Worm (Caenorhabditis elegans) whole organism, L4 larva: ENCODE measurements around the gene C34C12.8.
"Not testable (repeated sequence)": the region's sequence is repeated elsewhere in the genome, so short reads cannot be mapped to it uniquely, and the experiment has no call there.

ENCODE experiments used
- D1046.2 ChIP-seq: fragments of 200-800 bp; sonication (Bioruptor generic); IDR thresholded peaks from 2 replicates; pipeline ENCODE4 v1.3.6; 2022; ENCODE audit warnings: missing genetic modification characterization, missing compliant biosample characterization
- F37D6.2 ChIP-seq: sonication (generic microtip); optimal IDR thresholded peaks from 2 replicates; lab custom pipeline; 2016; ENCODE audit warnings: mild to moderate bottlenecking, missing genetic modification characterization, missing compliant biosample characterization
- F44E2.7 ChIP-seq: fragments of 200-800 bp; sonication (Bioruptor generic); IDR thresholded peaks from 2 replicates; pipeline ENCODE4 v2.1.2; 2022; ENCODE audit warnings: missing genetic modification characterization, missing compliant biosample characterization
- F49E8.2 ChIP-seq: sonication (generic microtip); optimal IDR thresholded peaks from 2 replicates; lab custom pipeline; 2016; ENCODE audit warnings: missing compliant biosample characterization, mild to moderate bottlenecking, missing genetic modification characterization, borderline replicate concordance
- R02D3.7 ChIP-seq: fragments of 150-350 bp; sonication (generic microtip); optimal IDR thresholded peaks from 3 replicates; lab custom pipeline; 2014; ENCODE audit warnings: missing biosample characterization, missing genetic modification characterization
- T20F7.1 ChIP-seq: fragments of 200-800 bp; sonication (Bioruptor generic); optimal IDR thresholded peaks from 2 replicates; lab custom pipeline; 2018; ENCODE audit warnings: mild to moderate bottlenecking, missing genetic modification characterization, missing compliant biosample characterization
- Y105C5A.15 ChIP-seq: fragments of 200-800 bp; sonication (Bioruptor generic); IDR thresholded peaks from 2 replicates; pipeline ENCODE4 v1.3.6; 2022; ENCODE audit warnings: missing genetic modification characterization, missing compliant biosample characterization
- Y48G9A.11 ChIP-seq: fragments of 200-800 bp; sonication (Bioruptor generic); IDR thresholded peaks from 2 replicates; pipeline ENCODE4 v1.3.6; 2022; ENCODE audit warnings: missing genetic modification reagents, missing genetic modification characterization, missing compliant biosample characterization
- Y75B8A.6 ChIP-seq: fragments of 200-800 bp; sonication (Bioruptor generic); IDR thresholded peaks from 2 replicates; pipeline ENCODE4 v1.3.6; 2022; ENCODE audit warnings: missing genetic modification reagents, missing genetic modification characterization, missing compliant biosample characterization
- ZK337.2 ChIP-seq: fragments of 200-800 bp; sonication (Bioruptor generic); IDR thresholded peaks from 2 replicates; pipeline ENCODE4 v1.3.6; 2022; ENCODE audit warnings: missing genetic modification reagents, missing genetic modification characterization, missing compliant biosample characterization
- aly-2 ChIP-seq: sonication (generic microtip); optimal IDR thresholded peaks from 2 replicates; lab custom pipeline; 2018; ENCODE audit warnings: missing biosample characterization, missing genetic modification characterization
- ama-1 ChIP-seq: fragments of 150-350 bp; optimal IDR thresholded peaks from 2 replicates; lab custom pipeline; 2014; ENCODE audit warnings: inconsistent platforms, mixed read lengths
- arid-1 ChIP-seq: fragments of 200-800 bp; sonication (Bioruptor generic); conservative IDR thresholded peaks from 2 replicates; pipeline ENCODE4 v1.3.6; 2022; ENCODE audit warnings: missing genetic modification reagents, missing genetic modification characterization, missing compliant biosample characterization
- ceh-20 ChIP-seq: fragments of 200-800 bp; sonication (Bioruptor generic); IDR thresholded peaks from 2 replicates; pipeline ENCODE4 v1.3.6; 2022; ENCODE audit warnings: missing genetic modification reagents, missing genetic modification characterization, missing compliant biosample characterization
- ceh-44 ChIP-seq: fragments of 200-800 bp; sonication (Bioruptor generic); IDR thresholded peaks from 2 replicates; pipeline ENCODE4 v1.3.6; 2022; ENCODE audit warnings: missing genetic modification reagents, missing genetic modification characterization, missing compliant biosample characterization
- ceh-62 ChIP-seq: sonication (generic microtip); optimal IDR thresholded peaks from 2 replicates; lab custom pipeline; 2017; ENCODE audit warnings: missing biosample characterization, missing genetic modification characterization
- cey-2 ChIP-seq: sonication (generic microtip); optimal IDR thresholded peaks from 3 replicates; lab custom pipeline; 2017; ENCODE audit warnings: missing genetic modification characterization, mild to moderate bottlenecking, missing compliant biosample characterization, antibody characterized with exemption, borderline replicate concordance; ENCODE audit not compliant: insufficient read depth
- daf-12 ChIP-seq: fragments of 150-350 bp; optimal IDR thresholded peaks from 2 replicates; lab custom pipeline; 2014; ENCODE audit warnings: missing biosample characterization, missing genetic modification reagents, missing genetic modification characterization
- daf-16 ChIP-seq, 3 experiments: sonication (generic microtip); optimal IDR thresholded peaks; 2 replicates each; lab custom pipeline; 2016 to 2017; ENCODE audit warnings: missing genetic modification characterization in 3 of 3, missing genetic modification reagents in 3 of 3, mild to moderate bottlenecking in 2 of 3, missing compliant biosample characterization in 2 of 3, missing biosample characterization in 1 of 3, moderate library complexity in 1 of 3
- daf-8 ChIP-seq: fragments of 200-800 bp; sonication (Bioruptor generic); IDR thresholded peaks from 2 replicates; pipeline ENCODE4 v1.3.6; 2022; ENCODE audit warnings: missing genetic modification characterization, missing compliant biosample characterization
- dmd-6 ChIP-seq: fragments of 200-800 bp; sonication (Bioruptor generic); IDR thresholded peaks from 2 replicates; pipeline ENCODE4 v1.3.6; 2022; ENCODE audit warnings: missing genetic modification reagents, missing genetic modification characterization, missing compliant biosample characterization
- fkh-10 ChIP-seq: fragments of 150-350 bp; optimal IDR thresholded peaks from 2 replicates; lab custom pipeline; 2014; ENCODE audit warnings: missing biosample characterization, missing genetic modification reagents, missing genetic modification characterization
- hmg-1.1 ChIP-seq: fragments of 200-800 bp; sonication (Bioruptor generic); IDR thresholded peaks from 2 replicates; pipeline ENCODE4 v1.3.6; 2022; ENCODE audit warnings: missing genetic modification reagents, missing genetic modification characterization, missing compliant biosample characterization
- jun-1 ChIP-seq: fragments of 150-350 bp; optimal IDR thresholded peaks from 2 replicates; lab custom pipeline; 2014; ENCODE audit warnings: missing biosample characterization, missing genetic modification reagents, missing genetic modification characterization
- lim-7 ChIP-seq: fragments of 200-800 bp; sonication (Bioruptor generic); IDR thresholded peaks from 2 replicates; pipeline ENCODE4 v1.3.6; 2022; ENCODE audit warnings: missing genetic modification characterization, missing compliant biosample characterization
- lin-38 ChIP-seq: fragments of 200-800 bp; sonication (Bioruptor generic); IDR thresholded peaks from 2 replicates; pipeline ENCODE4 v1.3.6; 2022; ENCODE audit warnings: missing genetic modification reagents, missing genetic modification characterization, missing compliant biosample characterization
- mdt-29 ChIP-seq: fragments of 200-800 bp; sonication (Bioruptor generic); IDR thresholded peaks from 2 replicates; pipeline ENCODE4 v1.3.6; 2022; ENCODE audit warnings: missing genetic modification reagents, missing genetic modification characterization, missing compliant biosample characterization
- mes-2 ChIP-seq: sonication (generic microtip); optimal IDR thresholded peaks from 2 replicates; lab custom pipeline; 2016; ENCODE audit warnings: missing genotype, mild to moderate bottlenecking, missing genetic modification characterization, missing compliant biosample characterization; ENCODE audit not compliant: poor library complexity, severe bottlenecking
- nhr-10 ChIP-seq: fragments of 150-350 bp; optimal IDR thresholded peaks from 2 replicates; lab custom pipeline; 2014; ENCODE audit warnings: missing biosample characterization, missing genetic modification characterization
- nhr-42 ChIP-seq: fragments of 200-800 bp; sonication (Bioruptor generic); IDR thresholded peaks from 2 replicates; pipeline ENCODE4 v1.3.6; 2022; ENCODE audit warnings: missing genetic modification characterization, missing compliant biosample characterization
- nhr-76 ChIP-seq: fragments of 150-350 bp; optimal IDR thresholded peaks from 2 replicates; lab custom pipeline; 2014; ENCODE audit warnings: missing biosample characterization, missing genetic modification characterization
- nhr-77 ChIP-seq: fragments of 150-350 bp; optimal IDR thresholded peaks from 2 replicates; lab custom pipeline; 2014; ENCODE audit warnings: missing biosample characterization, missing genetic modification characterization
- pha-4 ChIP-seq, 2 experiments: fragments of 150-350 bp in 1 of 2; fragments of 200-800 bp in 1 of 2; sonication (Bioruptor generic) in 1 of 2; IDR thresholded peaks in 1 of 2; optimal IDR thresholded peaks in 1 of 2; 2 replicates each; pipeline versions ENCODE4 v1.3.6 to Lab custom; 2014 to 2022; ENCODE audit warnings: missing genetic modification characterization in 2 of 2, missing genetic modification reagents in 2 of 2, missing biosample characterization in 1 of 2, missing compliant biosample characterization in 1 of 2
- php-3 ChIP-seq: fragments of 200-800 bp; sonication (Bioruptor generic); IDR thresholded peaks from 2 replicates; pipeline ENCODE4 v1.3.6; 2022; ENCODE audit warnings: missing genetic modification reagents, missing genetic modification characterization, missing compliant biosample characterization
- saeg-2 ChIP-seq: fragments of 200-800 bp; sonication (Bioruptor generic); IDR thresholded peaks from 2 replicates; pipeline ENCODE4 v1.3.6; 2022; ENCODE audit warnings: missing genetic modification reagents, missing genetic modification characterization, missing compliant biosample characterization
- set-16 ChIP-seq: fragments of 200-800 bp; sonication (Bioruptor generic); IDR thresholded peaks from 2 replicates; pipeline ENCODE4 v1.3.6; 2022; ENCODE audit warnings: missing genetic modification reagents, missing genetic modification characterization, missing compliant biosample characterization
- spr-1 ChIP-seq: sonication (generic microtip); optimal IDR thresholded peaks from 2 replicates; lab custom pipeline; 2016; ENCODE audit warnings: mild to moderate bottlenecking, missing genetic modification characterization, missing compliant biosample characterization
- tag-97 ChIP-seq: fragments of 200-800 bp; sonication (Bioruptor generic); IDR thresholded peaks from 2 replicates; pipeline ENCODE4 v1.3.6; 2022; ENCODE audit warnings: missing genetic modification characterization, missing compliant biosample characterization
- tra-1 ChIP-seq: fragments of 200-800 bp; sonication (Bioruptor generic); IDR thresholded peaks from 2 replicates; pipeline ENCODE4 v1.3.6; 2022; ENCODE audit warnings: missing genetic modification reagents, missing genetic modification characterization, missing compliant biosample characterization
- vab-7 ChIP-seq: fragments of 200-800 bp; sonication (Bioruptor generic); IDR thresholded peaks from 2 replicates; pipeline ENCODE4 v1.3.6; 2022; ENCODE audit warnings: missing genetic modification reagents, missing genetic modification characterization, missing compliant biosample characterization
- zfp-3 ChIP-seq: fragments of 200-800 bp; sonication (Bioruptor generic); conservative IDR thresholded peaks from 2 replicates; pipeline ENCODE4 v1.3.6; 2022; ENCODE audit warnings: missing genetic modification reagents, missing genetic modification characterization, missing compliant biosample characterization
- ztf-11 ChIP-seq: fragments of 150-350 bp; optimal IDR thresholded peaks from 2 replicates; lab custom pipeline; 2014; ENCODE audit warnings: missing biosample characterization, missing genetic modification characterization

The C34C12.8 gene

ce11 chrIII:3452563-3453210 lies 7.5 kb upstream of the C34C12.8 start, which contains the start of the genes K01A11.3 and C34C12.12:
TSS of gene K01A11.3 (minus strand) at chrIII:3452613.
TSS of gene C34C12.12 (plus strand) at chrIII:3453194.
- TF ChIP-seq mes-2 (tag; lab: Kevin White, UChicago) (no peak), F37D6.2 (tag; lab: Kevin White, UChicago) (no peak), lin-38 (GFP tag; lab: Robert Waterston, UW) (peak; percentile 61), daf-16 (GFP tag; optimal IDR thresholded peaks at IDR 0.05; lab: Kevin White, UChicago) (no peak), daf-16 (tag; optimal IDR thresholded peaks at IDR 0.05; lab: Kevin White, UChicago) (no peak), vab-7 (GFP tag; lab: Robert Waterston, UW) (no peak), spr-1 (tag; lab: Kevin White, UChicago) (no peak), set-16 (peak; percentile 57), mdt-29 (no peak), tag-97 (GFP tag; lab: Robert Waterston, UW) (no peak), ZK337.2 (GFP tag; lab: Robert Waterston, UW) (no peak), ceh-62 (tag; lab: Kevin White, UChicago) (no peak), tra-1 (GFP tag; lab: Robert Waterston, UW) (no peak)

ce11 chrIII:3453486-3453885 lies 6.7 kb upstream of the C34C12.8 start, which contains the start of gene C34C12.2:
TSS of gene C34C12.2 (plus strand) at chrIII:3453786.
- TF ChIP-seq ceh-20 (GFP tag; lab: Robert Waterston, UW); Y75B8A.6 (GFP tag; lab: Robert Waterston, UW); ztf-11 (tag; lab: Kevin White, UChicago): not testable (repeated sequence)

- TF ChIP-seq cey-2 (tag; lab: Kevin White, UChicago); ama-1 (lab: Kevin White, UChicago); dmd-6 (GFP tag; lab: Robert Waterston, UW): not testable (repeated sequence)
These were observed 6.2 kb upstream of the C34C12.8 start, which contains the start of gene C34C12.1 for ce11 chrIII:3454045-3454444. TSS of gene C34C12.1 (plus strand) at chrIII:3454345.

ce11 chrIII:3456226-3456625 lies 4.0 kb upstream of the C34C12.8 start:
- TF ChIP-seq Y48G9A.11 (GFP tag; lab: Robert Waterston, UW) (peak; percentile 83), vab-7 (GFP tag; lab: Robert Waterston, UW) (peak; percentile 87), T20F7.1 (GFP tag; lab: Kevin White, UChicago) (peak; percentile 95), php-3 (peak; percentile 86), ceh-44 (peak; percentile 53; the same call in 1 of the 2 replicates), zfp-3 (GFP tag; lab: Robert Waterston, UW) (peak; percentile 97), nhr-76 (tag; lab: Kevin White, UChicago) (peak; percentile 68), hmg-1.1 (GFP tag; lab: Robert Waterston, UW) (peak; percentile 99), fkh-10 (GFP tag; lab: Kevin White, UChicago) (peak; percentile 96), D1046.2 (peak; percentile 96), nhr-77 (tag; lab: Kevin White, UChicago) (peak; percentile 99), Y105C5A.15 (GFP tag; lab: Robert Waterston, UW) (no peak), spr-1 (tag; lab: Kevin White, UChicago) (peak; percentile 94), F44E2.7 (GFP tag; lab: Robert Waterston, UW) (no peak), tag-97 (GFP tag; lab: Robert Waterston, UW) (no peak), aly-2 (tag; lab: Kevin White, UChicago) (no peak), daf-12 (tag; lab: Kevin White, UChicago) (no peak), saeg-2 (peak; percentile 90), jun-1 (tag; lab: Kevin White, UChicago) (peak; percentile 95), pha-4 (GFP tag; IDR thresholded peaks at IDR 0.05; lab: Robert Waterston, UW) (peak; percentile 96), pha-4 (tag; optimal IDR thresholded peaks at IDR 0.05; lab: Kevin White, UChicago) (peak; percentile 15), nhr-10 (peak; percentile 63), ama-1 (lab: Kevin White, UChicago) (peak; percentile 60), R02D3.7 (tag; lab: Kevin White, UChicago) (peak; percentile 7), F49E8.2 (tag; lab: Kevin White, UChicago) (peak; percentile 8), lim-7 (GFP tag; lab: Robert Waterston, UW) (no peak), daf-8 (GFP tag; lab: Robert Waterston, UW) (no peak), nhr-42 (peak; percentile 98), arid-1 (GFP tag; lab: Robert Waterston, UW) (peak; percentile 93), set-16 (0 out of 2 replicates have a peak, but pooled peaks have one; percentile 7)
